Fruit fly (Drosophila melanogaster): ENCODE results near the gene CG32333.

DNA sequence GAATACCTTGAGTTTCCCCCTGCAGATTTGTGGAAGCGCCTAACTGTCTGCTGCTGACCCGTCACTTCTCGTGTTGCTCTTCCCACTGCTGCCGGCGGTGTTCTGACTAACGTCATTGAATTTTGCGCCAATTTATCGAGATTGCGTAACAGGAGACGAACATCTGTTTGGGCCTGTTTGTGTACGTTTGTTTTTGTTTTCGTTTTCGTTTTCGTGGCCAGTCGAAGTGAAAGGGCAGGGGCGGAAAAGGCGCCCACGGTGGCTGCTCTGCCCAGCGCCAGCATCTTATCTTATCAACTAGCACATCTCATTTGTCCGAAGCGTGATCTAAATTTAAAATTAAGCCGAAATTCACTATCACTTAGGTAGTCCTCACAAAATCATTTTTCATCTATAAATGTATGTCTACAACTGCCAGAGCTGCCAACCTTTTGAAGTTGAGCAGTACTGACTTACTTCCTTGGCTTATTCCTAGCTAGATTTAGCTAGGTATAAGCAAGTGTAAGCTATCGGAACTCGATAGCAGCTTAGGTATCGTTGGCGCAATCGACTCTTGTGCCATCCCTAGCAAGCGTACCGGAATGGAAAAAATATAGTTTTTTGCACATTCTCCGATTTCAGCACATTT is 31.4 kb downstream of the CG32333 start, which contains the start of the genes Ctr9 and Nt5a:
- TF ChIP-seq EcR (GFP tag; optimal IDR thresholded peaks at IDR 0.05) (no peak), usp (GFP tag; optimal IDR thresholded peaks at IDR 0.05) (no peak), pan (optimal IDR thresholded peaks at IDR 0.05) (no peak), psq (optimal IDR thresholded peaks at IDR 0.05) (no peak), Dll (optimal IDR thresholded peaks at IDR 0.05) (no peak), CG8478 (optimal IDR thresholded peaks at IDR 0.05) (no peak)

All from whole organism.